Worm (Caenorhabditis elegans): ENCODE measurements around the gene rpb-2.

DNA sequence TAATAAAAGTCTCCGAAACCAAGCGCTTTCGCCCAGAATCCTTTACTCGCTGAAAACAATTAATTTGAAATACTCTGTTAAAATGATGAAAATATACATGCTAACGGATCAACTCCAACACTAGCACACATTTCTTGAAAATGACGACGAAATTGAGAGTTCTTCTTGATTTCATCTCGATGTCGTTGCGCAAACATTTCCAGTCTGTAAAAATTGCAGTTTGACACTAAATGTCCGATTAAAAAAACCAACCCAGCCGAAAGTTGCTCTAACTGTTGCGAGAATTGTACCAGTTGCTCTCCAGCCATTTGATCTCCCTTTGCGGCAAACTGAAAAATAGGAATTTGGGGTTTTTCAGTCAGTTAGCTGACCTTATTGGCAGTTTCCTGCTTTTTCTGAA is 21.9 kb downstream of the rpb-2 start:
- no peak for TF ChIP-seq ceh-48 (tag; optimal IDR thresholded peaks at IDR 0.05)
- no peak for TF ChIP-seq fkh-6 (tag; optimal IDR thresholded peaks at IDR 0.05)
- no peak for TF ChIP-seq dve-1 (tag; optimal IDR thresholded peaks at IDR 0.05)
- no peak for TF ChIP-seq ahr-1 (tag; optimal IDR thresholded peaks at IDR 0.05)
- TF ChIP-seq ref-2 (tag; optimal IDR thresholded peaks at IDR 0.05) = no peak
- TF ChIP-seq K09A11.1 (tag; optimal IDR thresholded peaks at IDR 0.05; ENCODE audit: insufficient read depth) = no peak
- no peak for TF ChIP-seq nfya-1 (tag; optimal IDR thresholded peaks at IDR 0.05)
- no peak for TF ChIP-seq C08G9.2 (tag; optimal IDR thresholded peaks at IDR 0.05)
- TF ChIP-seq zip-5 (tag; optimal IDR thresholded peaks at IDR 0.05) = no peak
- TF ChIP-seq pha-2 (tag; optimal IDR thresholded peaks at IDR 0.05) = no peak
- TF ChIP-seq tbx-7 (tag; optimal IDR thresholded peaks at IDR 0.05) = no peak
